Worm (Caenorhabditis elegans): ENCODE results near the gene lbp-4.

lbp-4 gene

ce11 chrV:7820270-7820669 is at the start of gene lbp-4:
TSS of gene lbp-4 (plus strand) at chrV:7820578.
- TF ChIP-seq ets-7 (tag; optimal IDR thresholded peaks at IDR 0.05) (peak; percentile 3), flt-1 (GFP tag; IDR thresholded peaks at IDR 0.05) (peak; percentile 4; the same call in 1 of the 2 replicates), F13C5.2 (tag; optimal IDR thresholded peaks at IDR 0.05) (no peak), hmg-4 (GFP tag; optimal IDR thresholded peaks at IDR 0.05) (no peak), hnd-1 (tag; optimal IDR thresholded peaks at IDR 0.05) (no peak), tbx-11 (GFP tag; IDR thresholded peaks at IDR 0.05) (no peak), ceh-36 (tag; optimal IDR thresholded peaks at IDR 0.05) (no peak), pes-1 (GFP tag; IDR thresholded peaks at IDR 0.05) (no peak), B0310.2 (tag; optimal IDR thresholded peaks at IDR 0.05) (no peak), ceh-13 (GFP tag; optimal IDR thresholded peaks at IDR 0.05) (no peak), ama-1 (optimal IDR thresholded peaks at IDR 0.05) (no peak), tbx-37 (GFP tag; conservative IDR thresholded peaks at IDR 0.05) (no peak), hmbx-1 (tag; optimal IDR thresholded peaks at IDR 0.05) (no peak), tra-4 (tag; optimal IDR thresholded peaks at IDR 0.05) (no peak), sea-1 (GFP tag; conservative IDR thresholded peaks at IDR 0.05) (no peak), aly-1 (tag; optimal IDR thresholded peaks at IDR 0.05) (no peak)

- TF ChIP-seq pes-1 (GFP tag; IDR thresholded peaks at IDR 0.05) (no peak), scrt-1 (GFP tag; IDR thresholded peaks at IDR 0.05) (no peak), F13C5.2 (tag; optimal IDR thresholded peaks at IDR 0.05) (no peak), ceh-36 (tag; optimal IDR thresholded peaks at IDR 0.05) (no peak), tbx-37 (GFP tag; conservative IDR thresholded peaks at IDR 0.05) (no peak), ets-7 (tag; optimal IDR thresholded peaks at IDR 0.05) (no peak), ama-1 (optimal IDR thresholded peaks at IDR 0.05) (no peak)
Observed at ce11 chrV:7770961-7771360, 49.4 kb upstream of the lbp-4 start, which contains the start of gene frpr-3. TSS of gene frpr-3 (plus strand) at chrV:7771261.

- TF ChIP-seq ceh-13 (GFP tag; optimal IDR thresholded peaks at IDR 0.05) (no peak), tbx-11 (GFP tag; IDR thresholded peaks at IDR 0.05) (no peak), ama-1 (optimal IDR thresholded peaks at IDR 0.05) (no peak), F13C5.2 (tag; optimal IDR thresholded peaks at IDR 0.05) (no peak), sea-1 (GFP tag; conservative IDR thresholded peaks at IDR 0.05) (no peak), scrt-1 (GFP tag; IDR thresholded peaks at IDR 0.05) (no peak), hmg-4 (GFP tag; optimal IDR thresholded peaks at IDR 0.05) (no peak), flt-1 (GFP tag; IDR thresholded peaks at IDR 0.05) (no peak), B0310.2 (tag; optimal IDR thresholded peaks at IDR 0.05) (no peak), ets-7 (tag; optimal IDR thresholded peaks at IDR 0.05) (no peak), tbx-37 (GFP tag; conservative IDR thresholded peaks at IDR 0.05) (no peak), hmbx-1 (tag; optimal IDR thresholded peaks at IDR 0.05) (no peak), ceh-36 (tag; optimal IDR thresholded peaks at IDR 0.05) (no peak), pes-1 (GFP tag; IDR thresholded peaks at IDR 0.05) (no peak), aly-1 (tag; optimal IDR thresholded peaks at IDR 0.05) (no peak)
Observed at ce11 chrV:7773647-7774046, 46.7 kb upstream of the lbp-4 start.

- TF ChIP-seq ceh-13 (GFP tag; optimal IDR thresholded peaks at IDR 0.05) = no peak
- no peak for TF ChIP-seq hnd-1 (tag; optimal IDR thresholded peaks at IDR 0.05)
- TF ChIP-seq tbx-37 (GFP tag; conservative IDR thresholded peaks at IDR 0.05) = no peak
- TF ChIP-seq pes-1 (GFP tag; IDR thresholded peaks at IDR 0.05) = no peak
- no peak for TF ChIP-seq F13C5.2 (tag; optimal IDR thresholded peaks at IDR 0.05)
- no peak for TF ChIP-seq ets-7 (tag; optimal IDR thresholded peaks at IDR 0.05)
- no peak for TF ChIP-seq tra-4 (tag; optimal IDR thresholded peaks at IDR 0.05)
- TF ChIP-seq ceh-36 (tag; optimal IDR thresholded peaks at IDR 0.05) = no peak
- TF ChIP-seq ama-1 (optimal IDR thresholded peaks at IDR 0.05) = no peak
Observed at ce11 chrV:7774143-7774595, 46.2 kb upstream of the lbp-4 start, which contains the start of gene grl-10. TSS of gene grl-10 (plus strand) at chrV:7774545.

ce11 chrV:7775226-7775625 is 45.2 kb upstream of the lbp-4 start:
- TF ChIP-seq aly-1 (tag; optimal IDR thresholded peaks at IDR 0.05) (no peak), tbx-11 (GFP tag; IDR thresholded peaks at IDR 0.05) (no peak), tra-4 (tag; optimal IDR thresholded peaks at IDR 0.05) (no peak), flt-1 (GFP tag; IDR thresholded peaks at IDR 0.05) (no peak), hmbx-1 (tag; optimal IDR thresholded peaks at IDR 0.05) (no peak), ceh-36 (tag; optimal IDR thresholded peaks at IDR 0.05) (no peak), ceh-13 (GFP tag; optimal IDR thresholded peaks at IDR 0.05) (no peak), hnd-1 (tag; optimal IDR thresholded peaks at IDR 0.05) (no peak), sea-1 (GFP tag; conservative IDR thresholded peaks at IDR 0.05) (no peak), hmg-4 (GFP tag; optimal IDR thresholded peaks at IDR 0.05) (no peak), scrt-1 (GFP tag; IDR thresholded peaks at IDR 0.05) (no peak)

- TF ChIP-seq hmg-4 (GFP tag; optimal IDR thresholded peaks at IDR 0.05) = peak; percentile 53
- TF ChIP-seq hnd-1 (tag; optimal IDR thresholded peaks at IDR 0.05) = no peak
- no peak for TF ChIP-seq tra-4 (tag; optimal IDR thresholded peaks at IDR 0.05)
- TF ChIP-seq F13C5.2 (tag; optimal IDR thresholded peaks at IDR 0.05) = peak; percentile 50
- TF ChIP-seq B0310.2 (tag; optimal IDR thresholded peaks at IDR 0.05) = no peak
- no peak for TF ChIP-seq tbx-11 (GFP tag; IDR thresholded peaks at IDR 0.05)
- peak; percentile 26; the same call in 1 of the 2 replicates for TF ChIP-seq flt-1 (GFP tag; IDR thresholded peaks at IDR 0.05)
- peak; percentile 37; the same call in 1 of the 2 replicates for TF ChIP-seq pes-1 (GFP tag; IDR thresholded peaks at IDR 0.05)
- TF ChIP-seq ets-7 (tag; optimal IDR thresholded peaks at IDR 0.05) = no peak
- no peak for TF ChIP-seq hmbx-1 (tag; optimal IDR thresholded peaks at IDR 0.05)
- TF ChIP-seq sea-1 (GFP tag; conservative IDR thresholded peaks at IDR 0.05) = no peak
- TF ChIP-seq ama-1 (optimal IDR thresholded peaks at IDR 0.05) = no peak
- TF ChIP-seq ceh-13 (GFP tag; optimal IDR thresholded peaks at IDR 0.05) = no peak
- no peak for TF ChIP-seq tbx-37 (GFP tag; conservative IDR thresholded peaks at IDR 0.05)
- TF ChIP-seq scrt-1 (GFP tag; IDR thresholded peaks at IDR 0.05) = no peak
- TF ChIP-seq aly-1 (tag; optimal IDR thresholded peaks at IDR 0.05) = no peak
- no peak for TF ChIP-seq ceh-36 (tag; optimal IDR thresholded peaks at IDR 0.05)
Observed at ce11 chrV:7776029-7776628, 44.2 kb upstream of the lbp-4 start, which contains the start of the genes rpl-39 and rps-30. TSS of gene rpl-39 (minus strand) at chrV:7776079. TSS of gene rps-30 (plus strand) at chrV:7776578.

- no peak for TF ChIP-seq tra-4 (tag; optimal IDR thresholded peaks at IDR 0.05)
- no peak for TF ChIP-seq hmg-4 (GFP tag; optimal IDR thresholded peaks at IDR 0.05)
- no peak for TF ChIP-seq pes-1 (GFP tag; IDR thresholded peaks at IDR 0.05)
- no peak for TF ChIP-seq ama-1 (optimal IDR thresholded peaks at IDR 0.05)
- TF ChIP-seq hmbx-1 (tag; optimal IDR thresholded peaks at IDR 0.05) = no peak
- no peak for TF ChIP-seq ets-7 (tag; optimal IDR thresholded peaks at IDR 0.05)
- no peak for TF ChIP-seq scrt-1 (GFP tag; IDR thresholded peaks at IDR 0.05)
- TF ChIP-seq aly-1 (tag; optimal IDR thresholded peaks at IDR 0.05) = no peak
- no peak for TF ChIP-seq sea-1 (GFP tag; conservative IDR thresholded peaks at IDR 0.05)
- TF ChIP-seq B0310.2 (tag; optimal IDR thresholded peaks at IDR 0.05) = no peak
- TF ChIP-seq ceh-36 (tag; optimal IDR thresholded peaks at IDR 0.05) = no peak
- TF ChIP-seq flt-1 (GFP tag; IDR thresholded peaks at IDR 0.05) = no peak
- no peak for TF ChIP-seq tbx-37 (GFP tag; conservative IDR thresholded peaks at IDR 0.05)
- TF ChIP-seq F13C5.2 (tag; optimal IDR thresholded peaks at IDR 0.05) = no peak
- no peak for TF ChIP-seq tbx-11 (GFP tag; IDR thresholded peaks at IDR 0.05)
- TF ChIP-seq ceh-13 (GFP tag; optimal IDR thresholded peaks at IDR 0.05) = no peak
- TF ChIP-seq hnd-1 (tag; optimal IDR thresholded peaks at IDR 0.05) = no peak
Observed at ce11 chrV:7777098-7777497, 43.3 kb upstream of the lbp-4 start, which contains the start of gene C26F1.3. TSS of gene C26F1.3 (plus strand) at chrV:7777300.
